Worm (Caenorhabditis elegans): ENCODE measurements around the gene lec-3.

lec-3 gene

DNA sequence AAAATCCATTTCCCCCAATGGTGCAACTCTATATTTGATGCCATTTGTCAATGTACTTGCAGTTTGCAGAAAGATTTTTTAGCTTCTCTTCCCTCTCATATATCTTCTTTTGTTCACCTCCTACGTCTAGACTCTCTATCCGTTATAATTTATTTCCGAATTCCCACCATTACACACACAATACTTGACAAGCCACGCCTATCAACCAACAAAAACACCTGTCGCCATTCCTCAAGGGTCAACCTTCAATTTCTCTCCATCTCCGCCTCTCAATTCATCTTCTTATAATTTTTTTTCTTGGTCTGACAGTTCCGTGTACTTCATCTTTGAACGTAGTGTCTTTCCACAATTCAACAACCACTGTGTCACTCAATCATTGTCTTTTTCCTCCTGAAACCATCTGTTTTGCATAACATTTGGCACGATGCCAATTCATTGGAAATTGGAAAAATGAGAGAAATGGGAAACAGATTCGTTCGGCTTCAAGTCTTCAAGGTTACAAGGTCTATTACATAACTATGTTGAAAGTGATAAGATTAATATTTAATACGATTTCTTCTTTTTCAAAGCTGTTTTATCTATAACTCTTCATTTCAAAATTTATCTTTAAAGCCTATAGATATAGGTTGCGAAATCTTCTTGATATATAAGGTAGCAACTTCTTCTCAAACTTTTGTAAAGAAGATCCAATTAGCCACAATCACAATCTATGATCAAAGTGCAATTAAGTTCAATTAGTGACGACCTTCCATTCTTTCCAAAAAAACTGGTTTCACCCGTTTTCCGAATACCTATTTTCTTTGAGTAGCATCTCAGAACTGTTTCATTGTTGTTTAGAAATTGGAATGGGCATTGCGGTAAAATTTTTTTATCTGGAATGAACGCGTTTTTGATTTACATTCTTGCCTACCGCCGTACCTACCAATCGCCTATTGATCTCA, 4.0 kb upstream of the lec-3 start:
- TF ChIP-seq hlh-1 (tag; optimal IDR thresholded peaks at IDR 0.05) (peak; percentile 63), lin-32 (GFP tag; optimal IDR thresholded peaks at IDR 0.05) (no peak), unc-62 (GFP tag; optimal IDR thresholded peaks at IDR 0.05) (peak; percentile 64)

DNA sequence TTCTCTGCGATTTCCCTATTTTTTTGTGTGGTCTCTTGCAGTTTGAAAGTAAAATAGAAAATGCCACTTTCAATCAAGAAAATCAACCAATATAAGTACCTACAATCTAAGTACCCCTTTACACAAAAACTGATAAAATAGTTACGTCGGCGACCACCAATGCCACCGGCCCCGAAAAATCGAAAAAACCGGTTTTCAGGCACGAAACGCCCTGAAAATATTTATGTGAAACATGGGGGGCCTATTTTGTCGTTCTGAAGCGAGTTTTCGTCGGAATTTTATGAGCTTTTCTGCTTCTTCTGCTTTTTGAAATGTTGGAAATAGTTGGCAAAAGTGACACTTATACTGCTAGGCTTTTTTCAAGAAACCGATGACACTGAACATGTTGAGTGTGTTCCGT, 2.3 kb upstream of the lec-3 start:
- TF ChIP-seq cnd-1 (tag; optimal IDR thresholded peaks at IDR 0.05) = no peak
- TF ChIP-seq mep-1 (tag; optimal IDR thresholded peaks at IDR 0.05) = no peak
- no peak for TF ChIP-seq elt-3 (tag; optimal IDR thresholded peaks at IDR 0.05)
- no peak for TF ChIP-seq M03D4.4 (tag; optimal IDR thresholded peaks at IDR 0.05)
- TF ChIP-seq mab-5 (tag; optimal IDR thresholded peaks at IDR 0.05) = no peak
- no peak for TF ChIP-seq nhr-237 (tag; optimal IDR thresholded peaks at IDR 0.05)

DNA sequence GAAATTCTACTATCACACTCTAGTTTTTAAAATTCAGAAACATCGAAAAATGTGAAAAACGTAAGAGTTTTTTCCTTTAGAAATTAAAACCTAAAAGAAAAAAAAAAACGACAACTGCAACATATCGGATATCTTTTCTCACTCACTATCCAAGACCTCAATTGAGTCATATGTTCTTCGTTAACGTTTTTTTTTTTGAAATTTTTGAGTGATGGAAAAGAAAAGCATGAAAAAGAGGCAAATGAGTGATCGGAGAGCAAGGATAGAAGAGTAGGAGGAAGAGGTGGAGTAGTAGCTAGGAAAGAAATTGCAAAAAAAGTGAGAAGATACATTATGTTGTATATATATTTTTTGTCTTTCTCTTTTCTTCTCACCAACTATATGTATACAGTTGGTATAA, 1.4 kb upstream of the lec-3 start:
- TF ChIP-seq ham-2 (GFP tag; optimal IDR thresholded peaks at IDR 0.05) = no peak
- TF ChIP-seq sptf-1 (tag; optimal IDR thresholded peaks at IDR 0.05) = no peak
- no peak for TF ChIP-seq lin-32 (GFP tag; optimal IDR thresholded peaks at IDR 0.05)
- TF ChIP-seq lsy-2 (tag; optimal IDR thresholded peaks at IDR 0.05) = no peak

DNA sequence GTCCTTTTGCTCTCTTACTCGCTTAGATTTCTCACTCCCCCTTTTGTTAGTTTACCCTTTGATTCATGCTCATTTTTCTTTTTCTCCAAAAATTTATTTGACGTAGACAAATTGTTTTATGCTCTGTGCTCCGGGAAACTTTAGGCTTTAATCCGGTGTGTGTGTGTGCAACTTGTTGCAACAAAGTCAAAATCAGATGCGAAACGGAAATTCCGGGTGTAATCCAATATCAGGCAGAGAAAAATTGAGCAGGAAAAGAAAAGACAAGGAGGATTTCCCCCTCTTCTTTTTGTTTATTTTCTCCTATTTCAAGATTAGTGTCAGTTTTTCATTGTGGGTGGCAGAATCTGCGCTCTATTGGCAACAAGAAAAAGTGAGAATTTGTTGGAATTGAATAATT, 1.6 kb downstream of the lec-3 start:
- TF ChIP-seq nhr-2 (tag; optimal IDR thresholded peaks at IDR 0.05) (no peak), ces-1 (GFP tag; optimal IDR thresholded peaks at IDR 0.05) (peak; percentile 59), ceh-43 (GFP tag; optimal IDR thresholded peaks at IDR 0.05) (no peak), sptf-1 (tag; optimal IDR thresholded peaks at IDR 0.05) (no peak), cnd-1 (tag; optimal IDR thresholded peaks at IDR 0.05) (no peak)

DNA sequence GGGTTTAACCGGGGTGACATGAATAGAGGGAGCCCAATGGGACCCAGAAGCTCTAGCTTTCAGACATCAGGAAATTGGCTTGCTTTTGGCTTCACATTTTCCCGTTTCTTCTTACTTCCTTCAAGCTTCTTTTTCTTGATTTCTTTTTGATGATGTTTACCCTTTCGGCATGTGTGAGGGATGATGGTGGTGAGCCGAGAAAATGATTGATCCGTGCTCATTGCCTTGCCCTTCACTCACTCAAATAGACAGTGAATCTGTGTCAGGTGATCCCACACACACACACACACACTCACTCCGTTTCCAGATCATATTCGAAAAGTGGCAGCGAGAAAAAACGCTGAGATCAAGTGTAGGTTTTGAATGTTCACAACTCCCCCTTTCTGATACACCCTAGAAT, 3.8 kb downstream of the lec-3 start:
- TF ChIP-seq ceh-43 (GFP tag; optimal IDR thresholded peaks at IDR 0.05) = no peak

DNA sequence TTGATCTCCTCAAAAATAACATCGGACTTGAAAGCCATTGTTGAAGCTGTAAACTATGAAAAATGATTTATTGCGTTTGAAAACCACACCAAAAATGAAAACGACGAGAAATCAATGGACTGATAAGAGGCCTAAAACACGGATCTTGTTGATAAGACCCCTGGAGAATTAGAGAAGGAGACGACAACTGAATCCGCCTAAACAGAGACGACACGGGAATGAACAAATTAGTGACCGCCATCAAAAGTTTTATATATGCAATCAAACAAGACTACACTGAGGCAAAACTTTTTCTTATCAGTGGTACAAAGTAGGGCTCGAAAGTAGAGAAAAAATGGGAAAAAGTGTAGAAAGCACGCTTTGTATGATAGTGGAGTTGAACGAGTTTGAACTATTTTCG, 10.2 kb downstream of the lec-3 start, which contains the start of gene nlt-1:
Gene nlt-1, minus strand, starts transcription at position 78 of the 400 bp plus-strand sequence.
- TF ChIP-seq nhr-76 (tag; optimal IDR thresholded peaks at IDR 0.05) = no peak
- no peak for TF ChIP-seq unc-39 (tag; optimal IDR thresholded peaks at IDR 0.05)
- no peak for TF ChIP-seq nhr-28 (tag; optimal IDR thresholded peaks at IDR 0.05)
- TF ChIP-seq ceh-83 (GFP tag; optimal IDR thresholded peaks at IDR 0.05) = no peak
- no peak for TF ChIP-seq lsy-2 (tag; optimal IDR thresholded peaks at IDR 0.05)
- no peak for TF ChIP-seq nhr-237 (tag; optimal IDR thresholded peaks at IDR 0.05)
- TF ChIP-seq sem-2 (GFP tag; optimal IDR thresholded peaks at IDR 0.05) = no peak
- TF ChIP-seq lin-13 (tag; optimal IDR thresholded peaks at IDR 0.05) = no peak
- TF ChIP-seq unc-62 (GFP tag; optimal IDR thresholded peaks at IDR 0.05) = no peak
- TF ChIP-seq mep-1 (tag; optimal IDR thresholded peaks at IDR 0.05) = no peak
- no peak for TF ChIP-seq bed-3 (GFP tag; optimal IDR thresholded peaks at IDR 0.05)
- no peak for TF ChIP-seq ztf-11 (tag; optimal IDR thresholded peaks at IDR 0.05)
- no peak for TF ChIP-seq elt-3 (tag; optimal IDR thresholded peaks at IDR 0.05)
- TF ChIP-seq nhr-12 (tag; optimal IDR thresholded peaks at IDR 0.05) = no peak
- TF ChIP-seq M03D4.4 (tag; optimal IDR thresholded peaks at IDR 0.05) = no peak

DNA sequence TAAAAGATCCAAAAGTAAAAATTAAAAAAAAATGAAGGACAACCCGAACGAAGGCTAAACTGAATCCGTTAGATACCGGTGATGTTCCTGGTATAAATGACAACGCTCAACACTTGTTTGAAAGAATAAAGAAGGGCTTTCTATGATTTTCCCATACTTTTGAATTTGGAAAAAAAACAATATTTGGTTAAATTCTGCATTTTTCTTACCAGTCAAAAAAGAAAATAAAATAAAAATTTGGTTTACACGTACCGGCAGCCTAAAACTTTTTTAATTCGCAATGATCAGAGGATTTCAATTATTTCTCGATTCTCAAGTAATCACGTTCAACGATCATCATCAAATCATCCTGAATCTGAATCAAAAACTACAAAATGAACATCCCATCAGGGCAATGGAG, 10.6 kb downstream of the lec-3 start, which contains the start of gene ZK892.3:
Gene ZK892.3, plus strand, starts transcription at position 301 of the 400 bp plus-strand sequence.
- TF ChIP-seq cnd-1 (tag; optimal IDR thresholded peaks at IDR 0.05) = no peak
- TF ChIP-seq nhr-12 (tag; optimal IDR thresholded peaks at IDR 0.05) = no peak
- no peak for TF ChIP-seq ceh-83 (GFP tag; optimal IDR thresholded peaks at IDR 0.05)
- TF ChIP-seq bed-3 (GFP tag; optimal IDR thresholded peaks at IDR 0.05) = no peak
- no peak for TF ChIP-seq lsy-2 (tag; optimal IDR thresholded peaks at IDR 0.05)
- no peak for TF ChIP-seq ceh-39 (tag; optimal IDR thresholded peaks at IDR 0.05)
- no peak for TF ChIP-seq elt-3 (tag; optimal IDR thresholded peaks at IDR 0.05)
- no peak for TF ChIP-seq nhr-237 (tag; optimal IDR thresholded peaks at IDR 0.05)
- TF ChIP-seq unc-39 (tag; optimal IDR thresholded peaks at IDR 0.05) = no peak
- TF ChIP-seq sptf-1 (tag; optimal IDR thresholded peaks at IDR 0.05) = no peak
- no peak for TF ChIP-seq unc-62 (GFP tag; optimal IDR thresholded peaks at IDR 0.05)
- no peak for TF ChIP-seq elt-1 (tag; optimal IDR thresholded peaks at IDR 0.05; ENCODE audit: borderline replicate concordance, insufficient read depth)
- TF ChIP-seq tbx-8 (GFP tag; optimal IDR thresholded peaks at IDR 0.05) = no peak

All from whole organism, mixed stage, embryonic.